Fruit fly (Drosophila melanogaster) whole organism, embryonic: ENCODE measurements around the gene spirit.

Source experiments
- CG1024 ChIP-seq: fragments of 200-800 bp; sonication (Bioruptor generic); IDR thresholded peaks from 2 replicates; pipeline ENCODE4 v1.3.6; 2022; ENCODE audit warnings: missing biosample characterization, missing genetic modification characterization
- CG10959 ChIP-seq: fragments of 200-800 bp; sonication (Bioruptor generic); IDR thresholded peaks from 2 replicates; pipeline ENCODE4 v1.3.6; 2022; ENCODE audit warnings: missing biosample characterization, missing genetic modification characterization
- HLHmδ ChIP-seq: fragments of 200-800 bp; sonication (Bioruptor generic); optimal IDR thresholded peaks from 2 replicates; lab custom pipeline; 2018; ENCODE audit warnings: missing biosample characterization, mild to moderate bottlenecking, missing genetic modification characterization, moderate library complexity
- Ssrp ChIP-seq: fragments of 200-800 bp; sonication (Bioruptor generic); optimal IDR thresholded peaks from 2 replicates; lab custom pipeline; 2018; ENCODE audit warnings: missing biosample characterization, mild to moderate bottlenecking, missing genetic modification characterization, moderate library complexity
- bowl ChIP-seq: fragments of 200-800 bp; sonication (Bioruptor generic); IDR thresholded peaks from 2 replicates; pipeline ENCODE4 v1.3.6; 2022; ENCODE audit warnings: missing biosample characterization, missing genetic modification characterization
- hb ChIP-seq: fragments of 200-800 bp; sonication (Bioruptor generic); IDR thresholded peaks from 3 replicates; pipeline ENCODE4 v1.3.6; 2022; ENCODE audit warnings: missing biosample characterization, missing genetic modification characterization; ENCODE audit not compliant: partially characterized antibody
- pum ChIP-seq: fragments of 200-800 bp; sonication (Bioruptor generic); optimal IDR thresholded peaks from 2 replicates; lab custom pipeline; 2016; ENCODE audit warnings: missing biosample characterization, missing genetic modification characterization
- vnd ChIP-seq: fragments of 200-800 bp; sonication (Bioruptor generic); IDR thresholded peaks from 3 replicates; pipeline ENCODE4 v1.3.6; 2022; ENCODE audit warnings: missing biosample characterization, missing genetic modification characterization; ENCODE audit not compliant: partially characterized antibody

DNA sequence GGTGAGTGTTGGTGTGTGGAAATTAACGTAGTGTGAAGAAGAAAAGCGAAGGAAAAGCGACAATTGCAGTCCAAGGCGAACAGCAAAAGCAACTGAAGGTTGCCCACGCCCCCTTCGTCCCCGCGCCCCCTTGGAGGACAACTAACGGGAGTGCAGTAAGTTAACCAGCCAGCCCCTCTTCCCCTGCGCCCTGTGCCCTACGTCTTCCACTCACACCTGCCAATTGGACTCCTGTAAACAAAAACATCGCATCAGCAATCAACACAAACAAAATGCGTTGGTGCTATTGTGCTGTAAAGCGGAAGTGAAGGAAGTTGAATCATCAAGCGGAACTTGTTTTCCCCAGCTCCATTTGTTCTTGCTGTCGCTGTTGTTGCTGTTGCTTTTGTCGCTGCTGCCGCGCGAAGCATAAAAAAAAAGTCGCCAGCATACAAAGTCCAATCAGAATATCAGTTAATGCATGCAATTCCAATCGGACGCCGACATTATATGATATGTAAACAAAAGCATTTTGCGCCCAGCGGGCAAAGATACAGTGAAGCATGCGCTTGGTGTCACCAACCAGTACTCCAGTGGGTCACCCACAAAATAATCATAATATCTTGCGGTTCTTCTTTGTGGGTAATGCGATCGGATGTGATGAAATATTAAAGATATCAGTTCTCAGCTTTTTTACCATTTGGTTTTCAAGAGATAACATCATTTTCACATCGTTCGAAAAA is 19.2 kb upstream of the spirit start:
- no peak for TF ChIP-seq CG1024 (GFP tag; lab: Robert Waterston, UW)
- TF ChIP-seq Ssrp (tag; lab: Kevin White, UChicago), result no peak
- no peak for TF ChIP-seq hb (GFP tag; lab: Robert Waterston, UW)
- no peak for TF ChIP-seq bowl (GFP tag; lab: Robert Waterston, UW)
- no peak for TF ChIP-seq HLHmδ (GFP tag; lab: Kevin White, UChicago)
- TF ChIP-seq pum (GFP tag; lab: Kevin White, UChicago), result no peak
- TF ChIP-seq vnd (GFP tag; lab: Robert Waterston, UW), result no peak
- TF ChIP-seq CG10959, result no peak
